Fruit fly (Drosophila melanogaster) whole organism, prepupa: Measurements from ENCODE around the gene NTPase.
A peak's percentile ranks its signal among the peaks of the same experiment; 100 is the strongest.

ENCODE experiments used
- CG10669 ChIP-seq: fragments of 200-800 bp; sonication (Bioruptor generic); optimal IDR thresholded peaks from 3 replicates; lab custom pipeline; 2018; ENCODE audit warnings: missing biosample characterization, mild to moderate bottlenecking, missing genetic modification characterization, moderate library complexity
- CG11762 ChIP-seq: fragments of 200-800 bp; sonication (Bioruptor generic); optimal IDR thresholded peaks from 3 replicates; lab custom pipeline; 2016; ENCODE audit warnings: missing biosample characterization, missing genetic modification characterization; ENCODE audit not compliant: insufficient read depth
- CG16779 ChIP-seq: fragments of 200-800 bp; sonication (Bioruptor generic); optimal IDR thresholded peaks from 3 replicates; lab custom pipeline; 2017; ENCODE audit warnings: missing biosample characterization, mild to moderate bottlenecking, missing genetic modification characterization
- CG6276 ChIP-seq: fragments of 200-800 bp; sonication (Bioruptor generic); optimal IDR thresholded peaks from 2 replicates; lab custom pipeline; 2017; ENCODE audit warnings: missing biosample characterization, mild to moderate bottlenecking, missing genetic modification characterization
- CG6792 ChIP-seq: fragments of 200-800 bp; sonication (Bioruptor generic); optimal IDR thresholded peaks from 3 replicates; lab custom pipeline; 2016; ENCODE audit warnings: missing biosample characterization, missing genetic modification characterization
- CG7368 ChIP-seq: fragments of 200-800 bp; sonication (Bioruptor generic); optimal IDR thresholded peaks from 3 replicates; lab custom pipeline; 2016; ENCODE audit warnings: missing biosample characterization, missing genetic modification characterization
- CG8319 ChIP-seq: fragments of 200-800 bp; sonication (Bioruptor generic); optimal IDR thresholded peaks from 3 replicates; lab custom pipeline; 2016; ENCODE audit warnings: missing biosample characterization, missing genetic modification characterization
- CG8632 ChIP-seq: fragments of 200-800 bp; sonication (Bioruptor generic); optimal IDR thresholded peaks from 3 replicates; lab custom pipeline; 2016; ENCODE audit warnings: missing biosample characterization, missing genetic modification characterization
- Gug ChIP-seq: fragments of 200-800 bp; sonication (Bioruptor generic); IDR thresholded peaks from 2 replicates; pipeline ENCODE4 v1.3.6; 2022; ENCODE audit warnings: missing biosample characterization, missing genetic modification characterization
- Hr39 ChIP-seq: fragments of 200-800 bp; sonication (Bioruptor generic); optimal IDR thresholded peaks from 2 replicates; lab custom pipeline; 2016; ENCODE audit warnings: missing biosample characterization, missing genetic modification characterization
- fd59A ChIP-seq: fragments of 200-800 bp; sonication (Bioruptor generic); optimal IDR thresholded peaks from 2 replicates; lab custom pipeline; 2017; ENCODE audit warnings: missing biosample characterization, mild to moderate bottlenecking, missing genetic modification characterization, missing genetic modification reagents
- pdm3 ChIP-seq: fragments of 200-800 bp; sonication (Bioruptor generic); optimal IDR thresholded peaks from 3 replicates; lab custom pipeline; 2016; ENCODE audit warnings: missing biosample characterization, missing genetic modification characterization
- spab ChIP-seq: fragments of 200-800 bp; sonication (Bioruptor generic); optimal IDR thresholded peaks from 2 replicates; lab custom pipeline; 2017; ENCODE audit warnings: missing biosample characterization, mild to moderate bottlenecking, missing genetic modification characterization, missing genetic modification reagents
- svp ChIP-seq: fragments of 200-800 bp; sonication (Bioruptor generic); peaks from one replicate; lab custom pipeline; 2016; ENCODE audit warnings: missing biosample characterization, missing genetic modification characterization

dm6 chr2L:2851589-2851988, 34.1 kb downstream of the NTPase start:
- TF ChIP-seq Gug (no peak), spab (GFP tag; lab: Kevin White, UChicago) (no peak), svp (GFP tag; lab: Kevin White, UChicago) (no peak), Hr39 (no peak), CG10669 (GFP tag; lab: Kevin White, UChicago) (no peak), CG11762 (GFP tag; lab: Kevin White, UChicago) (no peak), CG8632 (GFP tag; lab: Kevin White, UChicago) (no peak), CG6276 (GFP tag; lab: Kevin White, UChicago) (peak; percentile 24), CG7368 (GFP tag; lab: Kevin White, UChicago) (no peak), CG16779 (no peak), fd59A (no peak), CG6792 (GFP tag; lab: Kevin White, UChicago) (no peak), pdm3 (GFP tag; lab: Kevin White, UChicago) (no peak), CG8319 (GFP tag; lab: Kevin White, UChicago) (no peak)
